Fruit fly (Drosophila melanogaster) whole organism, wandering third instar larva: ENCODE data around the gene CG14324.

Source experiments
- Hr78 ChIP-seq: fragments of >200 bp; optimal IDR thresholded peaks from 2 replicates; lab custom pipeline; 2017; ENCODE audit warnings: missing biosample characterization, missing genetic modification characterization
- Hr83 ChIP-seq: fragments of 200-300 bp; sonication (Bioruptor generic); optimal IDR thresholded peaks from 2 replicates; lab custom pipeline; 2016; ENCODE audit warnings: missing biosample characterization, mild to moderate bottlenecking, missing genetic modification characterization, moderate library complexity; ENCODE audit not compliant: poor library complexity, severe bottlenecking
- N ChIP-seq: fragments of >200 bp; optimal IDR thresholded peaks from 2 replicates; lab custom pipeline; 2018; ENCODE audit warnings: missing biosample characterization, missing external identifiers, missing genetic modification characterization
- OdsH ChIP-seq: fragments of 200-800 bp; sonication (Bioruptor generic); optimal IDR thresholded peaks from 2 replicates; lab custom pipeline; 2016; ENCODE audit warnings: missing biosample characterization, mild to moderate bottlenecking, missing genetic modification characterization
- br ChIP-seq: fragments of 200-800 bp; sonication (Bioruptor generic); optimal IDR thresholded peaks from 2 replicates; lab custom pipeline; 2016; ENCODE audit warnings: missing biosample characterization, missing genetic modification characterization
- brk ChIP-seq: fragments of 200-800 bp; sonication (Bioruptor generic); optimal IDR thresholded peaks from 2 replicates; lab custom pipeline; 2016; ENCODE audit warnings: missing biosample characterization, mild to moderate bottlenecking, missing genetic modification characterization
- ey ChIP-seq: fragments of 200-800 bp; sonication (Bioruptor generic); optimal IDR thresholded peaks from 2 replicates; lab custom pipeline; 2016; ENCODE audit warnings: missing biosample characterization, missing genetic modification characterization
- h ChIP-seq: fragments of 200-800 bp; sonication (Bioruptor generic); optimal IDR thresholded peaks from 3 replicates; lab custom pipeline; 2016; ENCODE audit warnings: missing biosample characterization, mild to moderate bottlenecking, missing genetic modification characterization
- jim ChIP-seq: fragments of 175-275, 200-325 bp; sonication (Bioruptor generic); optimal IDR thresholded peaks from 2 replicates; lab custom pipeline; 2016; ENCODE audit warnings: missing biosample characterization, mild to moderate bottlenecking, missing genetic modification characterization
- sage ChIP-seq: fragments of 200-800 bp; sonication (Bioruptor generic); optimal IDR thresholded peaks from 2 replicates; lab custom pipeline; 2016; ENCODE audit warnings: missing biosample characterization, mild to moderate bottlenecking, missing genetic modification characterization
- woc ChIP-seq: sonication (Bioruptor generic); optimal IDR thresholded peaks from 2 replicates; lab custom pipeline; 2016; ENCODE audit warnings: missing biosample characterization, mild to moderate bottlenecking, missing genetic modification characterization

- TF ChIP-seq h (GFP tag; lab: Kevin White, UChicago) = no peak
- no peak for TF ChIP-seq ey
- no peak for TF ChIP-seq sage (GFP tag; lab: Kevin White, UChicago)
- TF ChIP-seq N (GFP tag; lab: Kevin White, UChicago) = no peak
- TF ChIP-seq brk (GFP tag; lab: Kevin White, UChicago) = no peak
- no peak for TF ChIP-seq Hr83 (GFP tag; lab: Kevin White, UChicago)
- no peak for TF ChIP-seq br (GFP tag; lab: Kevin White, UChicago)
- no peak for TF ChIP-seq Hr78 (GFP tag; lab: Kevin White, UChicago)
- TF ChIP-seq jim = no peak
- TF ChIP-seq OdsH (GFP tag; lab: Kevin White, UChicago) = no peak
- TF ChIP-seq woc (GFP tag; lab: Kevin White, UChicago) = no peak
Measured at dm6 chr3R:17617976-17618308, 657 bp downstream of the CG14324 start.
